Worm (Caenorhabditis elegans): ENCODE results near the gene Y51H7BR.4.

DNA sequence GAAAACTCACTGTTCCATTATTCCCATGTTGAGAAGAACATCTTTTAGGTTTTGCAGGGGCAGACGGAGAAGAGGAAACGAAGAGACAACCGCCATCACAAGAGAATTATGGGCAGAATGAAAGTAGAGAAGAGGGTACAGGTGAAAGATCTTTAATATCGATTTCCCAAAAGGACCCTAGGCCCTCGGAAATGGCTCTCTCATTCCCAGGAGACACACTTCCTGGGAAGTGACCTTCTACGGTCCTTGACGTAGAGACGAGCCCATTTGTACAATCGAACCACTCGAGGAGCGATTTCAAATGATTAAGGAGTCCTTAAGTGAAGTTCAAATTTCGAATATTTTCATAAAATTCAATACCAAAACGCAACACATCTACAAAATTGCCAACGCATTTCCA lies 41.9 kb downstream of the Y51H7BR.4 start, which contains the start of gene fbxb-46:
- TF ChIP-seq med-1 (GFP tag; optimal IDR thresholded peaks at IDR 0.05; ENCODE audit: insufficient read depth) (no peak), ztf-23 (GFP tag; IDR thresholded peaks at IDR 0.05) (no peak), flt-1 (GFP tag; IDR thresholded peaks at IDR 0.05) (no peak), klf-2 (GFP tag; conservative IDR thresholded peaks at IDR 0.05) (no peak), ztf-29 (GFP tag; IDR thresholded peaks at IDR 0.05) (no peak), T22C8.4 (GFP tag; IDR thresholded peaks at IDR 0.05) (no peak), cog-1 (tag; optimal IDR thresholded peaks at IDR 0.05) (no peak), tab-1 (GFP tag; IDR thresholded peaks at IDR 0.05) (no peak), ref-1 (GFP tag; conservative IDR thresholded peaks at IDR 0.05) (no peak)
